Worm (Caenorhabditis elegans): ENCODE results near the gene pqn-18.

Gene pqn-18

ce11 chrX:12943166-12943565 lies 35.5 kb downstream of the pqn-18 start, which contains the start of gene gmap-2 (continued):
- TF ChIP-seq hsf-1 (GFP tag; IDR thresholded peaks at IDR 0.05) (no peak), snpc-1.1 (tag; optimal IDR thresholded peaks at IDR 0.05; ENCODE audit: insufficient read depth) (no peak)

ce11 chrX:12944661-12945060 lies 37.0 kb downstream of the pqn-18 start:
- TF ChIP-seq attf-5 (GFP tag; optimal IDR thresholded peaks at IDR 0.05) (no peak), nhr-80 (tag; optimal IDR thresholded peaks at IDR 0.05) (no peak), attf-6 (GFP tag; IDR thresholded peaks at IDR 0.05) (no peak), cebp-1 (GFP tag; IDR thresholded peaks at IDR 0.05) (no peak), cebp-1 (tag; optimal IDR thresholded peaks at IDR 0.05) (no peak), lag-1 (GFP tag; IDR thresholded peaks at IDR 0.05) (no peak)

- TF ChIP-seq F33H1.4 (GFP tag; IDR thresholded peaks at IDR 0.05) (no peak), xnd-1 (tag; optimal IDR thresholded peaks at IDR 0.05) (no peak)
Observed at ce11 chrX:12946533-12946932, 38.9 kb downstream of the pqn-18 start, which contains the start of gene C05E7.3. TSS of gene C05E7.3 (minus strand) at chrX:12946633.

- TF ChIP-seq pha-4 (tag; optimal IDR thresholded peaks at IDR 0.05) (no peak), nhr-80 (tag; optimal IDR thresholded peaks at IDR 0.05) (no peak), nfyb-1 (GFP tag; IDR thresholded peaks at IDR 0.05) (no peak), ceh-27 (GFP tag; optimal IDR thresholded peaks at IDR 0.05) (no peak), attf-3 (GFP tag; conservative IDR thresholded peaks at IDR 0.05) (no peak), F57C9.4 (tag; optimal IDR thresholded peaks at IDR 0.05) (no peak), hrde-1 (tag; optimal IDR thresholded peaks at IDR 0.05; ENCODE audit: borderline replicate concordance) (no peak), athp-1 (tag; optimal IDR thresholded peaks at IDR 0.05) (no peak), fkh-3 (tag; optimal IDR thresholded peaks at IDR 0.05) (no peak), gei-17 (GFP tag; optimal IDR thresholded peaks at IDR 0.05) (no peak), die-1 (tag; optimal IDR thresholded peaks at IDR 0.05) (no peak), hlh-12 (tag; optimal IDR thresholded peaks at IDR 0.05) (no peak), F52B5.7 (tag; optimal IDR thresholded peaks at IDR 0.05) (no peak), rec-8 (tag; optimal IDR thresholded peaks at IDR 0.05) (no peak), B0336.3 (GFP tag; IDR thresholded peaks at IDR 0.05) (no peak), ztf-26 (tag; optimal IDR thresholded peaks at IDR 0.05) (no peak), madf-10 (tag; optimal IDR thresholded peaks at IDR 0.05) (no peak)
Observed at ce11 chrX:12951175-12951574, 43.5 kb downstream of the pqn-18 start.

ce11 chrX:12958897-12959296 lies 51.3 kb downstream of the pqn-18 start:
- no peak for TF ChIP-seq lin-26 (GFP tag; IDR thresholded peaks at IDR 0.05)
- no peak for TF ChIP-seq aptf-2 (GFP tag; conservative IDR thresholded peaks at IDR 0.05)
- no peak for TF ChIP-seq rec-8 (tag; optimal IDR thresholded peaks at IDR 0.05)
- no peak for TF ChIP-seq lsy-27 (tag; optimal IDR thresholded peaks at IDR 0.05; ENCODE audit: borderline replicate concordance, insufficient read depth)
- TF ChIP-seq ztf-26 (tag; optimal IDR thresholded peaks at IDR 0.05) = no peak
- TF ChIP-seq pha-4 (tag; optimal IDR thresholded peaks at IDR 0.05) = no peak
- TF ChIP-seq F37B4.10 (GFP tag; IDR thresholded peaks at IDR 0.05) = no peak
- no peak for TF ChIP-seq Y53G8AR.9 (GFP tag; conservative IDR thresholded peaks at IDR 0.05)
- no peak for TF ChIP-seq lag-1 (GFP tag; IDR thresholded peaks at IDR 0.05)
- no peak for TF ChIP-seq ceh-91 (GFP tag; IDR thresholded peaks at IDR 0.05)
- no peak for TF ChIP-seq snpc-1.3 (tag; optimal IDR thresholded peaks at IDR 0.05; ENCODE audit: insufficient read depth)
- no peak for TF ChIP-seq bed-1 (GFP tag; IDR thresholded peaks at IDR 0.05)
- no peak for TF ChIP-seq mes-4 (tag; optimal IDR thresholded peaks at IDR 0.05)
